Fruit fly (Drosophila melanogaster) Kc167 (cell line): ENCODE measurements around the gene Ephrin.

Experiments used
- Myc ChIP-seq: fragments of >200 bp; optimal IDR thresholded peaks from 2 replicates; lab custom pipeline; 2017; ENCODE audit warnings: missing external identifiers
- Sin3A ChIP-seq: fragments of >200 bp; optimal IDR thresholded peaks from 2 replicates; lab custom pipeline; 2018; ENCODE audit warnings: missing external identifiers
- h ChIP-seq: fragments of >200 bp; optimal IDR thresholded peaks from 3 replicates; lab custom pipeline; 2018; ENCODE audit warnings: missing external identifiers
- insv ChIP-seq: fragments of >200 bp; optimal IDR thresholded peaks from 3 replicates; lab custom pipeline; 2018; ENCODE audit warnings: missing external identifiers
- psq ChIP-seq: fragments of >200 bp; optimal IDR thresholded peaks from 2 replicates; lab custom pipeline; 2017; ENCODE audit warnings: missing external identifiers
- ttk ChIP-seq: sonication (Bioruptor generic); optimal IDR thresholded peaks from 2 replicates; lab custom pipeline; 2017; ENCODE audit warnings: missing external identifiers

Gene Ephrin

dm6 chr4:610398-611319 lies 39.1 kb downstream of the Ephrin start, which contains the start of gene Eph:
Gene Eph (plus strand): TSS chr4:610684.
- no peak for TF ChIP-seq Sin3A (lab: Kevin White, UChicago)
- TF ChIP-seq ttk, result no peak
- no peak for TF ChIP-seq psq (lab: Kevin White, UChicago)
- no peak for TF ChIP-seq h (lab: Kevin White, UChicago)
- TF ChIP-seq insv (lab: Kevin White, UChicago), result no peak
- TF ChIP-seq Myc (lab: Kevin White, UChicago), result no peak

- no peak for TF ChIP-seq insv (lab: Kevin White, UChicago)
- TF ChIP-seq psq (lab: Kevin White, UChicago), result no peak
- no peak for TF ChIP-seq Myc (lab: Kevin White, UChicago)
- TF ChIP-seq ttk, result no peak
- no peak for TF ChIP-seq h (lab: Kevin White, UChicago)
- no peak for TF ChIP-seq Sin3A (lab: Kevin White, UChicago)
Measured at dm6 chr4:625898-626644, 54.5 kb downstream of the Ephrin start, which contains the start of gene mav. Gene mav (minus strand): TSS chr4:626031.

- no peak for TF ChIP-seq Sin3A (lab: Kevin White, UChicago)
Measured at dm6 chr4:629391-629790, 57.8 kb downstream of the Ephrin start, which contains the start of gene Gat. Gene Gat (plus strand): TSS chr4:629691.
